Worm (Caenorhabditis elegans): ENCODE results near the gene pdzd-8.

Gene pdzd-8

DNA sequence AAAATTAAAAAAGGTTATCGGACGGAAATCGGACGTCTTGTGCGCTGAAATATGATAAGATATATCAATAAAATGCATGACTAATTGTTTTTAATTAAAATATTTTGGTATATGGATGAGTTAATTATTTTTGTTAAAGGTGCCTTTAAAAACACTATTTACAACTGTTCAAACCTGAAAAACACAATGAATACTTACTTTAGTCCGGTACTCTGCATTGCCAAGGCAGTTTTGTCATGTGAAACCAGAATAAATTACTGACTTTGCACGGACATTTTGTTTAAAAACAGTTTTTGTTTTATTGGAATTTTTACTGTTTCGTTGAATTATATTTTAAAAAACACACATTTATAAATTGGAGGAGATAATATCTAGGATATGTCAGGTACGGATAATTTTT is 7.3 kb upstream of the pdzd-8 start, which contains the start of gene suex-2:
suex-2 (plus strand) TSS at position 301 of the 400 bp plus-strand sequence.
- TF ChIP-seq nhr-2 (tag; optimal IDR thresholded peaks at IDR 0.05): no peak
- TF ChIP-seq M03D4.4 (tag; optimal IDR thresholded peaks at IDR 0.05): no peak
- no peak for TF ChIP-seq lin-32 (GFP tag; optimal IDR thresholded peaks at IDR 0.05)
- TF ChIP-seq ztf-11 (tag; optimal IDR thresholded peaks at IDR 0.05): no peak
- TF ChIP-seq drap-1 (GFP tag; optimal IDR thresholded peaks at IDR 0.05): no peak
- no peak for TF ChIP-seq snpc-4 (tag; optimal IDR thresholded peaks at IDR 0.05)
- no peak for TF ChIP-seq nhr-76 (tag; optimal IDR thresholded peaks at IDR 0.05)
- no peak for TF ChIP-seq nhr-12 (tag; optimal IDR thresholded peaks at IDR 0.05)
- TF ChIP-seq ham-2 (GFP tag; optimal IDR thresholded peaks at IDR 0.05): no peak
- TF ChIP-seq mep-1 (tag; optimal IDR thresholded peaks at IDR 0.05): no peak
- TF ChIP-seq mab-5 (tag; optimal IDR thresholded peaks at IDR 0.05): no peak
- TF ChIP-seq zip-8 (tag; optimal IDR thresholded peaks at IDR 0.05): no peak
- TF ChIP-seq hlh-1 (tag; optimal IDR thresholded peaks at IDR 0.05): no peak
- no peak for TF ChIP-seq blmp-1 (tag; optimal IDR thresholded peaks at IDR 0.05)
- no peak for TF ChIP-seq ceh-83 (GFP tag; optimal IDR thresholded peaks at IDR 0.05)
- no peak for TF ChIP-seq cnd-1 (tag; optimal IDR thresholded peaks at IDR 0.05)
- TF ChIP-seq tbx-8 (GFP tag; optimal IDR thresholded peaks at IDR 0.05): no peak
- TF ChIP-seq elt-3 (tag; optimal IDR thresholded peaks at IDR 0.05): no peak

ce11 chrIV:8973249-8973958 is 1.9 kb upstream of the pdzd-8 start, which contains the start of gene C53B4.3:
Gene C53B4.3, minus strand, starts transcription at chrIV:8973712.
- TF ChIP-seq mep-1 (tag; optimal IDR thresholded peaks at IDR 0.05) (no peak), ces-1 (GFP tag; optimal IDR thresholded peaks at IDR 0.05) (peak; percentile 23), ham-2 (GFP tag; optimal IDR thresholded peaks at IDR 0.05) (no peak), elt-1 (tag; optimal IDR thresholded peaks at IDR 0.05; ENCODE audit: borderline replicate concordance, insufficient read depth) (no peak), ceh-39 (tag; optimal IDR thresholded peaks at IDR 0.05) (no peak)

DNA sequence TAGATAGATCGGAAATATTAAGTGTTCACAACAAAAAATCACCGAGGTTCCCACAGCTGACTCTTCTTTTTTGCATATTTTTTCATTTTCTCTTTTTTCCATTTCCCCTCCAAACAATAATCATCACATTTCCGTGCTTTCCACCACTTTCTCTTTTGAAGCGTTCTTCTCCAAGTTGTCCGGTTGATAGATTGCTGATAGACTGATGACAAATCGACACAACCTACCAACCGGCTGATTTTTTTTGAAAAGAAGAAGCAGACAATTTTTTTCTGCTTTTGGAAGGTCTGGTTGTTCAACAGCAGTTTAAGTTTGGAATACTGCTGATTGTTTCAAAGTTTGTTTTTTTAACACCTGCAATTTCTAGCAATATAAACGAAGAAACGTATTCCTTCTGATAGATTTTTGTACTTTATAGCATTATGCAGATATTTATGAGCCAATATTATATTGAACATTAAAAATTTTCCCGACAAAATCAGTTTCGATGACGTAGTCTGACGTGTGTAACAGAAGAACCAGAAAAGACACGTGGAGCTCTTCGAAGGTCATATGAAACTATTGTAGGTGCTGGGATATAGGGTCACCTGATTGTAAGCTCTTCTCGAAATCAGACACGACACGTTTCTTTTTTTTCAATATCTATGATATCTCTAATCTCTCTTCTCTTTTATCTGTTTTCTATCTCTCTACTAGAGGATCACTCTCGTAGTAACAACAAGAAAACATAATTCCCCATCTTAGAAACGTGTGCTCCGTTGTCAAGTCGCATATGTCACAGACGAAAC is 589 bp upstream of the pdzd-8 start:
- TF ChIP-seq lsy-2 (tag; optimal IDR thresholded peaks at IDR 0.05) (no peak), ceh-83 (GFP tag; optimal IDR thresholded peaks at IDR 0.05) (no peak), lin-32 (GFP tag; optimal IDR thresholded peaks at IDR 0.05) (no peak), M03D4.4 (tag; optimal IDR thresholded peaks at IDR 0.05) (no peak), nhr-237 (tag; optimal IDR thresholded peaks at IDR 0.05) (no peak), flh-1 (GFP tag; optimal IDR thresholded peaks at IDR 0.05) (no peak), unc-62 (GFP tag; optimal IDR thresholded peaks at IDR 0.05) (no peak), blmp-1 (tag; optimal IDR thresholded peaks at IDR 0.05) (no peak), tbx-8 (GFP tag; optimal IDR thresholded peaks at IDR 0.05) (no peak), elt-3 (tag; optimal IDR thresholded peaks at IDR 0.05) (no peak), sem-2 (GFP tag; optimal IDR thresholded peaks at IDR 0.05) (no peak), lin-13 (tag; optimal IDR thresholded peaks at IDR 0.05) (no peak)

DNA sequence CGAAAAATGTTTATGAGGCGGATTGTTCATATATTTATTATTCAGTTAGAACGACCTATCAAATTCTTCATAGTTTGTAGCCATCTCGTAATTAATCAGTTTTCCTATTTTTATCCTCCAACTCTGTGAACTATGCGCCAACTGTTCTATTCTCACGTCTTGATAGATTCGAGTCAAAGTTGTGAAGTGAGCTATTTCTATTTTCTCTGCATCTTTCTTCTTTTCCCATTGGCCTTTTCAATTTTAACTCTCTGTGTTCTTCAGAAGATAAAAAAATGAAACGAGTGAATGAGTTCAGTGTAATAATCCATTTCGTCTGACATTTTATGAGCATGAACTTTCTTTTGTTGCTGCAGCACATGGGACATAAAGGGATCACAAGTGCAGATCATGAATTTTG is 2.7 kb downstream of the pdzd-8 start:
- TF ChIP-seq lin-13 (tag; optimal IDR thresholded peaks at IDR 0.05): no peak
- peak; percentile 25 for TF ChIP-seq unc-120 (tag; optimal IDR thresholded peaks at IDR 0.05; ENCODE audit: poor library complexity, severe bottlenecking)
- peak; percentile 51 for TF ChIP-seq hlh-1 (tag; optimal IDR thresholded peaks at IDR 0.05)
- no peak for TF ChIP-seq ceh-43 (GFP tag; optimal IDR thresholded peaks at IDR 0.05)

- no peak for TF ChIP-seq tbx-8 (GFP tag; optimal IDR thresholded peaks at IDR 0.05)
- no peak for TF ChIP-seq drap-1 (GFP tag; optimal IDR thresholded peaks at IDR 0.05)
- no peak for TF ChIP-seq bed-3 (GFP tag; optimal IDR thresholded peaks at IDR 0.05)
- TF ChIP-seq unc-39 (tag; optimal IDR thresholded peaks at IDR 0.05): no peak
- no peak for TF ChIP-seq sem-2 (GFP tag; optimal IDR thresholded peaks at IDR 0.05)
Observed at ce11 chrIV:8979062-8979612, 3.8 kb downstream of the pdzd-8 start.

Measured in whole organism, mixed stage, embryonic.